Worm (Caenorhabditis elegans): ENCODE measurements around the gene T01C1.4.

T01C1.4 gene

DNA sequence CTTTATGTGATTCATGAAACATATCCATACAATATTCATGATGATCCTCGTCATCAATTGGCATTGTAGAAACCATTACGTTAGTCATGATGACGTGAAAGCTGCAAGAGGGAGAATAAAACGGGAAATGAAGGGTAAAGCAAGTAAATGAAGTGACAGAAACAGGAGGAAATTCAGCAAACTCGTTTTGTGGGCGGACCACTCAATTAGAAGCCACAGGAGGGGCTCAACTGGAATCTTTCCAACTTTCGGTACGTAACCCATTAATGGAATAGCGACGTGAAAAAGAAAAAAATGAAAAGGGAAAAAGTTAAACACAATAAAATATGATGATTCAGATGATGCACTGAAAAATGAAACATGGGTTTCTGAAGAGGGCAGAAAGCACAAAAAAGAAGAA is at the start of gene T01C1.4:
Gene T01C1.4 (minus strand): TSS at position 101 of the 400 bp plus-strand sequence.
- TF ChIP-seq med-1 (GFP tag; optimal IDR thresholded peaks at IDR 0.05; ENCODE audit: insufficient read depth), result no peak
- TF ChIP-seq klf-2 (GFP tag; conservative IDR thresholded peaks at IDR 0.05), result no peak
- no peak for TF ChIP-seq cog-1 (tag; optimal IDR thresholded peaks at IDR 0.05)
- no peak for TF ChIP-seq flt-1 (GFP tag; IDR thresholded peaks at IDR 0.05)
- no peak for TF ChIP-seq T22C8.4 (GFP tag; IDR thresholded peaks at IDR 0.05)
- no peak for TF ChIP-seq tab-1 (GFP tag; IDR thresholded peaks at IDR 0.05)
- TF ChIP-seq ztf-23 (GFP tag; IDR thresholded peaks at IDR 0.05), result no peak

- TF ChIP-seq tab-1 (GFP tag; IDR thresholded peaks at IDR 0.05), result 0 out of 2 replicates have a peak, but pooled peaks have one; percentile 28
- no peak for TF ChIP-seq T22C8.4 (GFP tag; IDR thresholded peaks at IDR 0.05)
- no peak for TF ChIP-seq ref-1 (GFP tag; conservative IDR thresholded peaks at IDR 0.05)
- TF ChIP-seq klf-2 (GFP tag; conservative IDR thresholded peaks at IDR 0.05), result no peak
- TF ChIP-seq cog-1 (tag; optimal IDR thresholded peaks at IDR 0.05), result peak; percentile 96
- TF ChIP-seq flt-1 (GFP tag; IDR thresholded peaks at IDR 0.05), result peak; percentile 64; the same call in 1 of the 2 replicates
Measured at ce11 chrX:10766123-10766622, 49.3 kb upstream of the T01C1.4 start.

DNA sequence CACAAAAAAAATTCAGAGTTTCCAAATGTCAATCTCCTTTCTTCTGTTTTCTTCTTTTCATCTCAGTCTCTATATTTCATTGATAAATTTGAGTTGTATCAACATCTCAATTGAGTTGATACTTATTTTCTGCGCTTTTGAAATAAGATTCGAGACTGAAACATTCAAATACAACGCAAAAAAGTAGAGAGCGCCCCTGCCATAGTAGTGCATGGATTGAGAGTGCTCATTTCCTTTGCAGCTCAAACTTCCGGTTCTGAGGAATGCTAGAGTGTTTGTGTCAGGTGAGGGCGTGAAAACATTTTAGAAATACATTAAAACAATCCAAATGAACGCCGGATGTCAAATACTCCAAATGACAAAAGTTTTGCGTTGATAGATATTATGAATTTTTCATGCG is 46.5 kb upstream of the T01C1.4 start:
- TF ChIP-seq ztf-23 (GFP tag; IDR thresholded peaks at IDR 0.05) (no peak), ref-1 (GFP tag; conservative IDR thresholded peaks at IDR 0.05) (no peak), flt-1 (GFP tag; IDR thresholded peaks at IDR 0.05) (no peak), med-1 (GFP tag; optimal IDR thresholded peaks at IDR 0.05; ENCODE audit: insufficient read depth) (no peak), cog-1 (tag; optimal IDR thresholded peaks at IDR 0.05) (no peak)

DNA sequence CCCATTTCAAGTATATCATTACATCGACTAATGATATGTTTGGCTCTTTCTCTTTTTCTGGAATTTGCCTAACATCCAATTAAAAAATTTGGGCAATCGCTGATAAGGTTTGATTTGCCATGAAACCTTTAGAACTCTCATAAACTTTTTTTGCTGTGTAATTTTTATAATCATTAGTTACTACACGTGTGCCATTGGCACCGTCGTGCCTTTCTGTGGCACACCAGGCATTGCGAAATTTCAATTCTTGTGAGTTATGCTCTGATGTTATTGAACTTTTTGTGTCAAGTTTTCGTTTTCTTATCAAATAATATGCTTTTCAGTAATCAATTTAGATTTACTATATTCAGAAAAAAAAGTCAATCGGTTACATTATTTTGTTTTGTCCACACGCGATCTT is 44.0 kb upstream of the T01C1.4 start:
- TF ChIP-seq cog-1 (tag; optimal IDR thresholded peaks at IDR 0.05), result no peak
- no peak for TF ChIP-seq flt-1 (GFP tag; IDR thresholded peaks at IDR 0.05)
- TF ChIP-seq ztf-23 (GFP tag; IDR thresholded peaks at IDR 0.05), result no peak
- TF ChIP-seq klf-2 (GFP tag; conservative IDR thresholded peaks at IDR 0.05), result no peak
- TF ChIP-seq T22C8.4 (GFP tag; IDR thresholded peaks at IDR 0.05), result no peak
- TF ChIP-seq ref-1 (GFP tag; conservative IDR thresholded peaks at IDR 0.05), result no peak
- TF ChIP-seq ztf-29 (GFP tag; IDR thresholded peaks at IDR 0.05), result no peak
- no peak for TF ChIP-seq tab-1 (GFP tag; IDR thresholded peaks at IDR 0.05)
- no peak for TF ChIP-seq med-1 (GFP tag; optimal IDR thresholded peaks at IDR 0.05; ENCODE audit: insufficient read depth)

ce11 chrX:10758453-10758852 is 41.5 kb upstream of the T01C1.4 start:
- TF ChIP-seq ztf-23 (GFP tag; IDR thresholded peaks at IDR 0.05) (no peak), flt-1 (GFP tag; IDR thresholded peaks at IDR 0.05) (no peak), klf-2 (GFP tag; conservative IDR thresholded peaks at IDR 0.05) (no peak), med-1 (GFP tag; optimal IDR thresholded peaks at IDR 0.05; ENCODE audit: insufficient read depth) (no peak), T22C8.4 (GFP tag; IDR thresholded peaks at IDR 0.05) (no peak), ref-1 (GFP tag; conservative IDR thresholded peaks at IDR 0.05) (no peak), cog-1 (tag; optimal IDR thresholded peaks at IDR 0.05) (no peak), ztf-29 (GFP tag; IDR thresholded peaks at IDR 0.05) (no peak), tab-1 (GFP tag; IDR thresholded peaks at IDR 0.05) (no peak)

DNA sequence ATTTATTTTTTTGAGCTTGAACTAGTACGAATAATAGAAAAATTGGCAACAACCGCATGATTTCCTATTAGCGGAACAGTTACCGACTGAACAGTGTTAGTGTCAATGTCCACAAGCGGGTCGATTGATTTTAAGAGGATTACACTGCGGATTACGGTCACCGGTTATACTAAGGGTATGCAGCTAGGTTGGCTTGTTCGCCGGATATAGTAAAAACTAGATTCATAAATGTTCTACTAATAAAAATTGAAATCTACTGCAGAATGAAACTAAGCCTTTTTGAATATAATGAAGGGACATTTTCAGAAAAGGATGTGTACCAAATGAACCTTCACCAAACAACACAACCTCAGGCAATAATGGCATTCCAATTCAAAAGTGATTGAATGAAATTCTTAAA is 40.7 kb upstream of the T01C1.4 start, which contains the start of gene R07A4.4:
Gene R07A4.4 (minus strand): TSS at position 101 of the 400 bp plus-strand sequence.
- TF ChIP-seq tab-1 (GFP tag; IDR thresholded peaks at IDR 0.05) (no peak), ref-1 (GFP tag; conservative IDR thresholded peaks at IDR 0.05) (no peak), ztf-23 (GFP tag; IDR thresholded peaks at IDR 0.05) (no peak), klf-2 (GFP tag; conservative IDR thresholded peaks at IDR 0.05) (no peak), flt-1 (GFP tag; IDR thresholded peaks at IDR 0.05) (no peak), ztf-29 (GFP tag; IDR thresholded peaks at IDR 0.05) (no peak)

DNA sequence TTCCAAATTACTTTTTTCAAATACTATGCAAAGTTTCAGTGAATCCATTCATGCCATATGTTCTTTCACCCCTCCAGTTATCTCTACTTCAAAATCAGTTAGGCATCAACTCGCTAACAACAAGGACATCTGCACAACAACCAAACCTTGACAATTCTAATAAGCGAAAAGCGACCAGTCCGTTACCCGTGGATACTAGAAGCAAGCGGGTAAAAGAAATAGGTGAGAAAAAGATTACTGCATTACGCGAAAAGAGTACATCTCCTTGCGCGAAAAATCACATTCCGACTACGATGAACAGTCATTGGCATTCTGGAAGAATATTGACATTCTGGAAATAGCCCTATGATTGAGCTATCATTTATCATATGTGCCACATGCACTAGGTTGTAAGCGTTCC is 39.3 kb upstream of the T01C1.4 start:
- no peak for TF ChIP-seq tab-1 (GFP tag; IDR thresholded peaks at IDR 0.05)
- no peak for TF ChIP-seq klf-2 (GFP tag; conservative IDR thresholded peaks at IDR 0.05)
- no peak for TF ChIP-seq T22C8.4 (GFP tag; IDR thresholded peaks at IDR 0.05)
- no peak for TF ChIP-seq med-1 (GFP tag; optimal IDR thresholded peaks at IDR 0.05; ENCODE audit: insufficient read depth)
- no peak for TF ChIP-seq cog-1 (tag; optimal IDR thresholded peaks at IDR 0.05)
- no peak for TF ChIP-seq ztf-29 (GFP tag; IDR thresholded peaks at IDR 0.05)
- TF ChIP-seq ztf-23 (GFP tag; IDR thresholded peaks at IDR 0.05), result no peak
- no peak for TF ChIP-seq ref-1 (GFP tag; conservative IDR thresholded peaks at IDR 0.05)

ce11 chrX:10754532-10754931 is 37.6 kb upstream of the T01C1.4 start:
- TF ChIP-seq T22C8.4 (GFP tag; IDR thresholded peaks at IDR 0.05) (no peak), tab-1 (GFP tag; IDR thresholded peaks at IDR 0.05) (no peak), flt-1 (GFP tag; IDR thresholded peaks at IDR 0.05) (no peak), ztf-23 (GFP tag; IDR thresholded peaks at IDR 0.05) (no peak), med-1 (GFP tag; optimal IDR thresholded peaks at IDR 0.05; ENCODE audit: insufficient read depth) (no peak), ref-1 (GFP tag; conservative IDR thresholded peaks at IDR 0.05) (no peak)

ce11 chrX:10753403-10753802 is 36.5 kb upstream of the T01C1.4 start, which contains the start of gene R07A4.3:
TSS of gene R07A4.3 (plus strand) at chrX:10753703.
- TF ChIP-seq ref-1 (GFP tag; conservative IDR thresholded peaks at IDR 0.05) (no peak), cog-1 (tag; optimal IDR thresholded peaks at IDR 0.05) (no peak), tab-1 (GFP tag; IDR thresholded peaks at IDR 0.05) (no peak), flt-1 (GFP tag; IDR thresholded peaks at IDR 0.05) (no peak), ztf-23 (GFP tag; IDR thresholded peaks at IDR 0.05) (no peak), ztf-29 (GFP tag; IDR thresholded peaks at IDR 0.05) (no peak), T22C8.4 (GFP tag; IDR thresholded peaks at IDR 0.05) (no peak), med-1 (GFP tag; optimal IDR thresholded peaks at IDR 0.05; ENCODE audit: insufficient read depth) (no peak), klf-2 (GFP tag; conservative IDR thresholded peaks at IDR 0.05) (no peak)

DNA sequence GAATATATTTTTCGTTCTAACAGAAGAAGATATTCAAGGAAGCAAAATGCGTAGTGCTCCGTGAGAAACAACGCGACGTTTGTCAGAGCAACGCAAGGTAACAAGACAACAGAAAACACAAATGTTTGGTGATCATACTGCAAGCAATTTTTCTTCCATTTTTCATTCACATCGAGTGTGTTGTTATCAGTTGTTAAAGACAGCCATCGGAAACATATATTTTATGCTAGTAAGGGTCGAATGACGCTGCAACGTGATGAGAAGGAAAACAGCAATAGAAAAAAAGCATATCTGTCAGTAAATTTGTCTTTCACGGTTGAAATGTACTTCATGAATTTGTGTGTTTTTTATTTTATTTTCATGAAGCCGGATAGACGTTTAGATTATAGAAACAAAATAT is 31.2 kb upstream of the T01C1.4 start:
- TF ChIP-seq flt-1 (GFP tag; IDR thresholded peaks at IDR 0.05) (no peak), tab-1 (GFP tag; IDR thresholded peaks at IDR 0.05) (no peak), cog-1 (tag; optimal IDR thresholded peaks at IDR 0.05) (no peak), T22C8.4 (GFP tag; IDR thresholded peaks at IDR 0.05) (no peak), med-1 (GFP tag; optimal IDR thresholded peaks at IDR 0.05; ENCODE audit: insufficient read depth) (no peak), ztf-29 (GFP tag; IDR thresholded peaks at IDR 0.05) (no peak), ztf-23 (GFP tag; IDR thresholded peaks at IDR 0.05) (no peak), klf-2 (GFP tag; conservative IDR thresholded peaks at IDR 0.05) (no peak)
